ENCODE assay signal across 1 fruit fly cellular context in genomic region chr2L:16270667-16271485, dm6.
TF ChIP-seq lines count a peak whose summit lies in the region.

No protein-coding gene starts in this region.

TF ChIP-seq in whole organism, embryonic, 481 proteins besides CTCF, POLR2A, EP300 and RAD21 (continued from another document and continues in another):
- no peak for TF ChIP-seq CG7928 (GFP tag; optimal IDR thresholded peaks at IDR 0.05; lab: Kevin White, UChicago)
- TF ChIP-seq Doc3 (GFP tag; IDR thresholded peaks at IDR 0.05; lab: Robert Waterston, UW; ENCODE audit: partially characterized antibody), result no peak
- TF ChIP-seq Oli (tag; optimal IDR thresholded peaks at IDR 0.05; lab: Kevin White, UChicago), result peak; percentile 38
- TF ChIP-seq gem (tag; optimal IDR thresholded peaks at IDR 0.05; lab: Kevin White, UChicago), result peak; percentile 66
- TF ChIP-seq Asciz (GFP tag; optimal IDR thresholded peaks at IDR 0.05; lab: Kevin White, UChicago), result peak; percentile 6
- TF ChIP-seq CG12942 (GFP tag; optimal IDR thresholded peaks at IDR 0.05; lab: Kevin White, UChicago), result peak; percentile 9
- peak; percentile 37 for TF ChIP-seq CG30403 (GFP tag; optimal IDR thresholded peaks at IDR 0.05; lab: Kevin White, UChicago)
- TF ChIP-seq h (optimal IDR thresholded peaks at IDR 0.05; lab: Kevin White, UChicago), result no peak
- no peak for TF ChIP-seq sc (optimal IDR thresholded peaks at IDR 0.05; lab: Kevin White, UChicago)
- no peak for TF ChIP-seq sc (GFP tag; optimal IDR thresholded peaks at IDR 0.05; lab: Kevin White, UChicago)
- TF ChIP-seq bcd (GFP tag; optimal IDR thresholded peaks at IDR 0.05; lab: Kevin White, UChicago), result peak; percentile 46
- peak; percentile 5 for TF ChIP-seq CG15514 (GFP tag; optimal IDR thresholded peaks at IDR 0.05; lab: Kevin White, UChicago)
- TF ChIP-seq Myb (GFP tag; optimal IDR thresholded peaks at IDR 0.05; lab: Kevin White, UChicago), result peak; percentile 4
- TF ChIP-seq Opbp (GFP tag; IDR thresholded peaks at IDR 0.05; lab: Robert Waterston, UW; ENCODE audit: partially characterized antibody), result no peak
- peak; percentile 11 for TF ChIP-seq bab2 (GFP tag; optimal IDR thresholded peaks at IDR 0.05; lab: Kevin White, UChicago)
- no peak for TF ChIP-seq CG8359 (GFP tag; optimal IDR thresholded peaks at IDR 0.05; lab: Kevin White, UChicago; ENCODE audit: borderline replicate concordance)
- TF ChIP-seq CG10147 (GFP tag; optimal IDR thresholded peaks at IDR 0.05; lab: Kevin White, UChicago), result peak; percentile 4
- no peak for TF ChIP-seq CG2202 (tag; optimal IDR thresholded peaks at IDR 0.05; lab: Kevin White, UChicago)
- no peak for TF ChIP-seq CG10959 (GFP tag; IDR thresholded peaks at IDR 0.05; lab: Robert Waterston, UW)
- no peak for TF ChIP-seq CG30431 (GFP tag; optimal IDR thresholded peaks at IDR 0.05; lab: Kevin White, UChicago)
- TF ChIP-seq eve (GFP tag; optimal IDR thresholded peaks at IDR 0.05; lab: Kevin White, UChicago), result peak in 1 of 2 experiments; percentile 48
- TF ChIP-seq CG13775 (GFP tag; optimal IDR thresholded peaks at IDR 0.05; lab: Kevin White, UChicago), result peak; percentile 63
- TF ChIP-seq CG7556 (GFP tag; optimal IDR thresholded peaks at IDR 0.05; lab: Kevin White, UChicago), result peak; percentile 22
- no peak for TF ChIP-seq CG10274 (GFP tag; optimal IDR thresholded peaks at IDR 0.05; lab: Kevin White, UChicago)
- TF ChIP-seq Gug (GFP tag; IDR thresholded peaks at IDR 0.05; lab: Robert Waterston, UW), result no peak
- TF ChIP-seq pum (GFP tag; optimal IDR thresholded peaks at IDR 0.05; lab: Kevin White, UChicago), result no peak
- TF ChIP-seq CG18619 (GFP tag; optimal IDR thresholded peaks at IDR 0.05; lab: Kevin White, UChicago), result peak; percentile 7
- no peak for TF ChIP-seq CG6689 (GFP tag; IDR thresholded peaks at IDR 0.05; lab: Robert Waterston, UW)
- peak; percentile 0 for TF ChIP-seq CG2712 (tag; optimal IDR thresholded peaks at IDR 0.05; lab: Kevin White, UChicago)
- no peak for TF ChIP-seq ato (GFP tag; IDR thresholded peaks at IDR 0.05; lab: Robert Waterston, UW; ENCODE audit: partially characterized antibody)
- no peak for TF ChIP-seq CG10321 (GFP tag; IDR thresholded peaks at IDR 0.05; lab: Robert Waterston, UW)
- no peak for TF ChIP-seq br (optimal IDR thresholded peaks at IDR 0.05; lab: Kevin White, UChicago)
- TF ChIP-seq sens-2 (GFP tag; IDR thresholded peaks at IDR 0.05; lab: Robert Waterston, UW), result no peak
- TF ChIP-seq Drgx (GFP tag; IDR thresholded peaks at IDR 0.05; lab: Robert Waterston, UW), result no peak
- TF ChIP-seq CG31388 (GFP tag; optimal IDR thresholded peaks at IDR 0.05; lab: Kevin White, UChicago), result no peak
- TF ChIP-seq nau (GFP tag; optimal IDR thresholded peaks at IDR 0.05; lab: Kevin White, UChicago), result no peak
- no peak for TF ChIP-seq CG3726 (GFP tag; IDR thresholded peaks at IDR 0.05; lab: Robert Waterston, UW)
- TF ChIP-seq CG16813 (GFP tag; IDR thresholded peaks at IDR 0.05; lab: Robert Waterston, UW; ENCODE audit: partially characterized antibody), result no peak
- no peak for TF ChIP-seq CG1832 (GFP tag; optimal IDR thresholded peaks at IDR 0.05; lab: Kevin White, UChicago)
- TF ChIP-seq yki (optimal IDR thresholded peaks at IDR 0.05; lab: Kevin White, UChicago), result no peak
- TF ChIP-seq sim (GFP tag; IDR thresholded peaks at IDR 0.05; lab: Robert Waterston, UW), result no peak
- TF ChIP-seq abd-A (tag; optimal IDR thresholded peaks at IDR 0.05; lab: Kevin White, UChicago), result no peak
- peak; percentile 25 for TF ChIP-seq Hmr (GFP tag; optimal IDR thresholded peaks at IDR 0.05; lab: Kevin White, UChicago)
- peak; percentile 35 for TF ChIP-seq CG12391 (tag; optimal IDR thresholded peaks at IDR 0.05; lab: Kevin White, UChicago)
- no peak for TF ChIP-seq Spps (tag; optimal IDR thresholded peaks at IDR 0.05; lab: Kevin White, UChicago)
- no peak for TF ChIP-seq Bgb (GFP tag; IDR thresholded peaks at IDR 0.05; lab: Robert Waterston, UW; ENCODE audit: partially characterized antibody)
- no peak for TF ChIP-seq CG4328 (GFP tag; optimal IDR thresholded peaks at IDR 0.05; lab: Kevin White, UChicago)
- peak; percentile 27 for TF ChIP-seq fd96Cb (tag; optimal IDR thresholded peaks at IDR 0.05; lab: Kevin White, UChicago)
- TF ChIP-seq CG1529 (GFP tag; optimal IDR thresholded peaks at IDR 0.05; lab: Kevin White, UChicago), result no peak
- peak; percentile 36 for TF ChIP-seq CG2678 (tag; optimal IDR thresholded peaks at IDR 0.05; lab: Kevin White, UChicago)
- no peak for TF ChIP-seq HLHmδ (GFP tag; optimal IDR thresholded peaks at IDR 0.05; lab: Kevin White, UChicago)
- no peak for TF ChIP-seq odd (GFP tag; optimal IDR thresholded peaks at IDR 0.05; lab: Kevin White, UChicago)
- TF ChIP-seq hth (optimal IDR thresholded peaks at IDR 0.05; lab: Kevin White, UChicago), result no peak
- TF ChIP-seq CG3281 (GFP tag; optimal IDR thresholded peaks at IDR 0.05; lab: Kevin White, UChicago), result peak; percentile 67
- TF ChIP-seq crc (GFP tag; optimal IDR thresholded peaks at IDR 0.05; lab: Kevin White, UChicago), result no peak
- peak; percentile 45 for TF ChIP-seq corto (GFP tag; optimal IDR thresholded peaks at IDR 0.05; lab: Kevin White, UChicago)
- TF ChIP-seq CHES-1-like (GFP tag; optimal IDR thresholded peaks at IDR 0.05; lab: Kevin White, UChicago), result peak; percentile 22
- TF ChIP-seq Hr3 (GFP tag; optimal IDR thresholded peaks at IDR 0.05; lab: Kevin White, UChicago), result peak; percentile 16
- no peak for TF ChIP-seq sqz (GFP tag; optimal IDR thresholded peaks at IDR 0.05; lab: Kevin White, UChicago)
- no peak for TF ChIP-seq CG17612 (GFP tag; IDR thresholded peaks at IDR 0.05; lab: Robert Waterston, UW)
- no peak for TF ChIP-seq ara (GFP tag; IDR thresholded peaks at IDR 0.05; lab: Robert Waterston, UW)
- TF ChIP-seq CG14965 (GFP tag; optimal IDR thresholded peaks at IDR 0.05; lab: Kevin White, UChicago; ENCODE audit: borderline replicate concordance), result no peak
- peak; percentile 37 for TF ChIP-seq Dip3 (GFP tag; optimal IDR thresholded peaks at IDR 0.05; lab: Kevin White, UChicago)
- no peak for TF ChIP-seq Dp (GFP tag; optimal IDR thresholded peaks at IDR 0.05; lab: Kevin White, UChicago)
- TF ChIP-seq cato (GFP tag; optimal IDR thresholded peaks at IDR 0.05; lab: Kevin White, UChicago; ENCODE audit: borderline replicate concordance), result no peak
- TF ChIP-seq CG18599 (GFP tag; optimal IDR thresholded peaks at IDR 0.05; lab: Kevin White, UChicago), result peak; percentile 46
- no peak for TF ChIP-seq Trl (optimal IDR thresholded peaks at IDR 0.05; lab: Kevin White, UChicago)
- TF ChIP-seq Trl (GFP tag; optimal IDR thresholded peaks at IDR 0.05; lab: Kevin White, UChicago), result no peak
- no peak for TF ChIP-seq slbo (GFP tag; IDR thresholded peaks at IDR 0.05; lab: Robert Waterston, UW)
- TF ChIP-seq pan (optimal IDR thresholded peaks at IDR 0.05; lab: Kevin White, UChicago), result no peak
- TF ChIP-seq pan (GFP tag; optimal IDR thresholded peaks at IDR 0.05 in 1 of 2, IDR thresholded peaks at IDR 0.05 in 1 of 2), result no peak
- TF ChIP-seq Hand (GFP tag; optimal IDR thresholded peaks at IDR 0.05; lab: Kevin White, UChicago), result no peak
- TF ChIP-seq ap (GFP tag; IDR thresholded peaks at IDR 0.05; lab: Robert Waterston, UW), result no peak
- peak; percentile 52 for TF ChIP-seq CG9727 (GFP tag; optimal IDR thresholded peaks at IDR 0.05; lab: Kevin White, UChicago)
- TF ChIP-seq CG17385 (GFP tag; optimal IDR thresholded peaks at IDR 0.05; lab: Kevin White, UChicago), result no peak
- no peak for TF ChIP-seq wek (GFP tag; optimal IDR thresholded peaks at IDR 0.05; lab: Kevin White, UChicago)
- peak; percentile 4 for TF ChIP-seq pfk (GFP tag; optimal IDR thresholded peaks at IDR 0.05; lab: Kevin White, UChicago)
- TF ChIP-seq dpn (GFP tag; optimal IDR thresholded peaks at IDR 0.05; lab: Kevin White, UChicago), result peak in 1 of 2 experiments; percentile 13
- TF ChIP-seq CG10209 (GFP tag; optimal IDR thresholded peaks at IDR 0.05; lab: Kevin White, UChicago), result peak; percentile 33
- TF ChIP-seq CG17186 (GFP tag; optimal IDR thresholded peaks at IDR 0.05; lab: Kevin White, UChicago), result no peak
- TF ChIP-seq Dad (GFP tag; optimal IDR thresholded peaks at IDR 0.05; lab: Kevin White, UChicago), result no peak
- no peak for TF ChIP-seq mam (GFP tag; optimal IDR thresholded peaks at IDR 0.05; lab: Kevin White, UChicago)
- TF ChIP-seq caup (GFP tag; optimal IDR thresholded peaks at IDR 0.05; lab: Kevin White, UChicago; ENCODE audit: severe bottlenecking), result peak; percentile 1
- no peak for TF ChIP-seq B-H1 (GFP tag; IDR thresholded peaks at IDR 0.05; lab: Robert Waterston, UW)
- peak; percentile 36 for TF ChIP-seq Hsf (GFP tag; optimal IDR thresholded peaks at IDR 0.05; lab: Kevin White, UChicago)
- TF ChIP-seq CG2120 (GFP tag; optimal IDR thresholded peaks at IDR 0.05; lab: Kevin White, UChicago), result peak; percentile 67
- TF ChIP-seq tx (GFP tag; optimal IDR thresholded peaks at IDR 0.05; lab: Kevin White, UChicago), result no peak
- no peak for TF ChIP-seq CG18262 (tag; optimal IDR thresholded peaks at IDR 0.05; lab: Kevin White, UChicago)
- no peak for TF ChIP-seq en (GFP tag; optimal IDR thresholded peaks at IDR 0.05; lab: Kevin White, UChicago)
- TF ChIP-seq Blimp-1 (GFP tag; optimal IDR thresholded peaks at IDR 0.05; lab: Kevin White, UChicago), result peak; percentile 0
- no peak for TF ChIP-seq Ssrp (tag; optimal IDR thresholded peaks at IDR 0.05; lab: Kevin White, UChicago)
- TF ChIP-seq hb (GFP tag; IDR thresholded peaks at IDR 0.05; lab: Robert Waterston, UW; ENCODE audit: partially characterized antibody), result no peak
- peak in 1 of 2 experiments; percentile 3 for TF ChIP-seq Hr51 (GFP tag; optimal IDR thresholded peaks at IDR 0.05; lab: Kevin White, UChicago)
- TF ChIP-seq gcm (GFP tag; optimal IDR thresholded peaks at IDR 0.05; lab: Kevin White, UChicago), result no peak
- TF ChIP-seq eyg (GFP tag; optimal IDR thresholded peaks at IDR 0.05; lab: Kevin White, UChicago), result no peak
- TF ChIP-seq CG32772 (GFP tag; IDR thresholded peaks at IDR 0.05; lab: Robert Waterston, UW), result no peak
- TF ChIP-seq CG18764 (GFP tag; optimal IDR thresholded peaks at IDR 0.05; lab: Kevin White, UChicago), result no peak
- TF ChIP-seq Oaz (GFP tag; IDR thresholded peaks at IDR 0.05; lab: Robert Waterston, UW), result no peak
- no peak for TF ChIP-seq vnd (GFP tag; IDR thresholded peaks at IDR 0.05; lab: Robert Waterston, UW; ENCODE audit: partially characterized antibody)
- TF ChIP-seq esg (GFP tag; conservative IDR thresholded peaks at IDR 0.05; lab: Robert Waterston, UW), result no peak
- peak; percentile 73 for TF ChIP-seq grn (GFP tag; optimal IDR thresholded peaks at IDR 0.05; lab: Kevin White, UChicago)
- TF ChIP-seq CG4730 (GFP tag; IDR thresholded peaks at IDR 0.05; lab: Robert Waterston, UW), result no peak
- TF ChIP-seq CG15601 (tag; optimal IDR thresholded peaks at IDR 0.05; lab: Kevin White, UChicago), result no peak
- TF ChIP-seq CG12659 (GFP tag; optimal IDR thresholded peaks at IDR 0.05; lab: Kevin White, UChicago), result peak; percentile 0
- peak; percentile 17 for TF ChIP-seq CG9437 (GFP tag; optimal IDR thresholded peaks at IDR 0.05; lab: Kevin White, UChicago)
- TF ChIP-seq ind (GFP tag; optimal IDR thresholded peaks at IDR 0.05; lab: Kevin White, UChicago), result peak; percentile 43
- TF ChIP-seq p53 (GFP tag; optimal IDR thresholded peaks at IDR 0.05; lab: Kevin White, UChicago), result no peak
- TF ChIP-seq Ada2b (GFP tag; IDR thresholded peaks at IDR 0.05; lab: Robert Waterston, UW), result no peak
- TF ChIP-seq CG11504 (tag; optimal IDR thresholded peaks at IDR 0.05; lab: Kevin White, UChicago), result peak; percentile 43
- no peak for TF ChIP-seq HmgZ (tag; optimal IDR thresholded peaks at IDR 0.05; lab: Kevin White, UChicago)
- no peak for TF ChIP-seq Lpt (GFP tag; optimal IDR thresholded peaks at IDR 0.05; lab: Kevin White, UChicago)
- TF ChIP-seq CG14860 (GFP tag; IDR thresholded peaks at IDR 0.05; lab: Robert Waterston, UW; ENCODE audit: partially characterized antibody), result no peak
- TF ChIP-seq fd64A (GFP tag; optimal IDR thresholded peaks at IDR 0.05; lab: Kevin White, UChicago), result no peak
- no peak for TF ChIP-seq Taf1 (GFP tag; IDR thresholded peaks at IDR 0.05; lab: Robert Waterston, UW)
- no peak for TF ChIP-seq Atf-2 (GFP tag; optimal IDR thresholded peaks at IDR 0.05; lab: Kevin White, UChicago)
- no peak for TF ChIP-seq knrl (GFP tag; IDR thresholded peaks at IDR 0.05; lab: Robert Waterston, UW; ENCODE audit: partially characterized antibody)
- no peak for TF ChIP-seq CG16779 (GFP tag; IDR thresholded peaks at IDR 0.05; lab: Robert Waterston, UW)
- TF ChIP-seq CG2116 (GFP tag; optimal IDR thresholded peaks at IDR 0.05; lab: Kevin White, UChicago), result no peak
- peak; percentile 22 for TF ChIP-seq HHEX (GFP tag; optimal IDR thresholded peaks at IDR 0.05; lab: Kevin White, UChicago)
- no peak for TF ChIP-seq ERR (GFP tag; optimal IDR thresholded peaks at IDR 0.05; lab: Kevin White, UChicago)
- no peak for TF ChIP-seq CG11696 (GFP tag; IDR thresholded peaks at IDR 0.05; lab: Robert Waterston, UW)
- no peak for TF ChIP-seq zfh1 (GFP tag; IDR thresholded peaks at IDR 0.05; lab: Robert Waterston, UW)
- TF ChIP-seq her (GFP tag; optimal IDR thresholded peaks at IDR 0.05; lab: Kevin White, UChicago), result no peak
- TF ChIP-seq bbx (GFP tag; IDR thresholded peaks at IDR 0.05; lab: Robert Waterston, UW; ENCODE audit: partially characterized antibody), result no peak
- peak; percentile 11 for TF ChIP-seq CG1233 (GFP tag; optimal IDR thresholded peaks at IDR 0.05; lab: Kevin White, UChicago)
- no peak for TF ChIP-seq CG17568 (GFP tag; optimal IDR thresholded peaks at IDR 0.05; lab: Kevin White, UChicago)
- no peak for TF ChIP-seq lmd (GFP tag; IDR thresholded peaks at IDR 0.05; lab: Robert Waterston, UW)
- no peak for TF ChIP-seq gt (GFP tag; IDR thresholded peaks at IDR 0.05; lab: Robert Waterston, UW)
- TF ChIP-seq CG13287 (GFP tag; IDR thresholded peaks at IDR 0.05; lab: Robert Waterston, UW; ENCODE audit: partially characterized antibody), result no peak
- no peak for TF ChIP-seq NC2α (GFP tag; optimal IDR thresholded peaks at IDR 0.05; lab: Kevin White, UChicago)
- no peak for TF ChIP-seq mirr (GFP tag; optimal IDR thresholded peaks at IDR 0.05; lab: Kevin White, UChicago)
- TF ChIP-seq CG7786 (GFP tag; optimal IDR thresholded peaks at IDR 0.05; lab: Kevin White, UChicago), result peak; percentile 24
- TF ChIP-seq CG14050 (GFP tag; IDR thresholded peaks at IDR 0.05; lab: Robert Waterston, UW), result no peak
- peak; percentile 85 for TF ChIP-seq Med (GFP tag; lab: Kevin White, UChicago)
- TF ChIP-seq Kr (GFP tag; optimal IDR thresholded peaks at IDR 0.05; lab: Kevin White, UChicago), result peak; percentile 21
- TF ChIP-seq CG30020 (tag; optimal IDR thresholded peaks at IDR 0.05; lab: Kevin White, UChicago), result no peak
- TF ChIP-seq CG34376 (GFP tag; optimal IDR thresholded peaks at IDR 0.05; lab: Kevin White, UChicago), result no peak
